Worm (Caenorhabditis elegans) whole organism, L4/young adult: ENCODE measurements around the gene kmo-1.

ENCODE experiments used
- W03F9.2 ChIP-seq: fragments of 150-350 bp; optimal IDR thresholded peaks from 2 replicates; lab custom pipeline; 2014; ENCODE audit warnings: missing biosample characterization, missing genetic modification characterization
- him-1 ChIP-seq: sonication (generic microtip); optimal IDR thresholded peaks from 2 replicates; lab custom pipeline; 2016; ENCODE audit warnings: missing genotype, missing genetic modification reagents, missing genetic modification characterization, missing compliant biosample characterization

- TF ChIP-seq him-1 (tag; lab: Kevin White, UChicago) = no peak
- TF ChIP-seq W03F9.2 (tag; lab: Kevin White, UChicago) = no peak
Measured at ce11 chrV:12038317-12038716, 32.0 kb downstream of the kmo-1 start.
